Worm (Caenorhabditis elegans) whole organism, midembryonic: Measurements from ENCODE around the gene ttx-3.
A peak's percentile ranks its signal among the peaks of the same experiment; 100 is the strongest.

Experiments
- T22C8.4 ChIP-seq: fragments of 200-800 bp; sonication (Bioruptor generic); IDR thresholded peaks from 2 replicates; pipeline ENCODE4 v1.3.6; 2022; ENCODE audit warnings: missing genetic modification characterization, missing compliant biosample characterization
- cog-1 ChIP-seq: sonication (generic microtip); optimal IDR thresholded peaks from 2 replicates; lab custom pipeline; 2016; ENCODE audit warnings: missing genetic modification characterization, missing compliant biosample characterization
- flt-1 ChIP-seq: fragments of 200-800 bp; sonication (Bioruptor generic); IDR thresholded peaks from 2 replicates; pipeline ENCODE4 v1.3.6; 2022; ENCODE audit warnings: missing genetic modification characterization, missing compliant biosample characterization
- klf-2 ChIP-seq: fragments of 200-800 bp; sonication (Bioruptor generic); conservative IDR thresholded peaks from 2 replicates; pipeline ENCODE4 v1.3.6; 2022; ENCODE audit warnings: missing genetic modification reagents, missing genetic modification characterization, missing compliant biosample characterization
- med-1 ChIP-seq: sonication (generic microtip); optimal IDR thresholded peaks from 2 replicates; lab custom pipeline; 2017; ENCODE audit warnings: missing genetic modification characterization, mild to moderate bottlenecking, missing compliant biosample characterization, antibody characterized with exemption, missing genetic modification reagents; ENCODE audit not compliant: insufficient read depth
- ref-1 ChIP-seq: fragments of 200-800 bp; sonication (Bioruptor generic); conservative IDR thresholded peaks from 2 replicates; pipeline ENCODE4 v1.3.6; 2022; ENCODE audit warnings: missing genetic modification reagents, missing genetic modification characterization, missing compliant biosample characterization
- tab-1 ChIP-seq: fragments of 200-800 bp; sonication (Bioruptor generic); IDR thresholded peaks from 2 replicates; pipeline ENCODE4 v1.3.6; 2022; ENCODE audit warnings: missing genetic modification characterization, missing compliant biosample characterization
- ztf-23 ChIP-seq: fragments of 200-800 bp; sonication (Bioruptor generic); IDR thresholded peaks from 2 replicates; pipeline ENCODE4 v1.3.6; 2022; ENCODE audit warnings: missing genetic modification reagents, missing genetic modification characterization, missing compliant biosample characterization
- ztf-29 ChIP-seq: fragments of 200-800 bp; sonication (Bioruptor generic); IDR thresholded peaks from 2 replicates; pipeline ENCODE4 v1.3.6; 2022; ENCODE audit warnings: missing genetic modification reagents, missing genetic modification characterization, missing compliant biosample characterization

Gene ttx-3

ce11 chrX:11769278-11769677 lies at the start of gene ttx-3:
Gene ttx-3, minus strand, starts transcription at chrX:11769378.
- no peak for TF ChIP-seq flt-1 (GFP tag; lab: Robert Waterston, UW)
- TF ChIP-seq ztf-29 (GFP tag; lab: Robert Waterston, UW): no peak
- TF ChIP-seq T22C8.4 (GFP tag; lab: Robert Waterston, UW): no peak

- no peak for TF ChIP-seq cog-1
- no peak for TF ChIP-seq T22C8.4 (GFP tag; lab: Robert Waterston, UW)
- no peak for TF ChIP-seq flt-1 (GFP tag; lab: Robert Waterston, UW)
- TF ChIP-seq klf-2: no peak
- no peak for TF ChIP-seq ztf-29 (GFP tag; lab: Robert Waterston, UW)
- TF ChIP-seq tab-1 (GFP tag; lab: Robert Waterston, UW): no peak
- TF ChIP-seq med-1: no peak
- TF ChIP-seq ref-1 (GFP tag; lab: Robert Waterston, UW): no peak
These were observed 49.5 kb upstream of the ttx-3 start for ce11 chrX:11818711-11819110.

ce11 chrX:11816825-11817224 lies 47.6 kb upstream of the ttx-3 start:
- TF ChIP-seq cog-1 (no peak), ref-1 (GFP tag; lab: Robert Waterston, UW) (no peak), ztf-23 (GFP tag; lab: Robert Waterston, UW) (no peak), klf-2 (no peak), med-1 (no peak), T22C8.4 (GFP tag; lab: Robert Waterston, UW) (no peak), flt-1 (GFP tag; lab: Robert Waterston, UW) (no peak), tab-1 (GFP tag; lab: Robert Waterston, UW) (no peak), ztf-29 (GFP tag; lab: Robert Waterston, UW) (no peak)

- TF ChIP-seq T22C8.4 (GFP tag; lab: Robert Waterston, UW): no peak
- no peak for TF ChIP-seq med-1
- no peak for TF ChIP-seq cog-1
- TF ChIP-seq ref-1 (GFP tag; lab: Robert Waterston, UW): no peak
- no peak for TF ChIP-seq tab-1 (GFP tag; lab: Robert Waterston, UW)
- no peak for TF ChIP-seq ztf-23 (GFP tag; lab: Robert Waterston, UW)
- no peak for TF ChIP-seq klf-2
- no peak for TF ChIP-seq flt-1 (GFP tag; lab: Robert Waterston, UW)
- no peak for TF ChIP-seq ztf-29 (GFP tag; lab: Robert Waterston, UW)
These were observed 45.5 kb upstream of the ttx-3 start, which contains the start of gene C34E11.2 for ce11 chrX:11814667-11815066. Gene C34E11.2, minus strand, starts transcription at chrX:11814750.

ce11 chrX:11806175-11806853 lies 37.1 kb upstream of the ttx-3 start:
- TF ChIP-seq cog-1 (no peak), ref-1 (GFP tag; lab: Robert Waterston, UW) (no peak), ztf-29 (GFP tag; lab: Robert Waterston, UW) (no peak), tab-1 (GFP tag; lab: Robert Waterston, UW) (no peak), klf-2 (no peak), flt-1 (GFP tag; lab: Robert Waterston, UW) (no peak), med-1 (no peak), T22C8.4 (GFP tag; lab: Robert Waterston, UW) (no peak), ztf-23 (GFP tag; lab: Robert Waterston, UW) (no peak)

- no peak for TF ChIP-seq ref-1 (GFP tag; lab: Robert Waterston, UW)
- TF ChIP-seq cog-1: no peak
- no peak for TF ChIP-seq med-1
- no peak for TF ChIP-seq ztf-29 (GFP tag; lab: Robert Waterston, UW)
- TF ChIP-seq T22C8.4 (GFP tag; lab: Robert Waterston, UW): no peak
- TF ChIP-seq klf-2: no peak
These were observed 34.9 kb upstream of the ttx-3 start, which contains the start of gene C34E11.4 for ce11 chrX:11804057-11804456. Gene C34E11.4, plus strand, starts transcription at chrX:11804210.

- peak; percentile 77; the same call in 1 of the 2 replicates for TF ChIP-seq T22C8.4 (GFP tag; lab: Robert Waterston, UW)
- TF ChIP-seq ref-1 (GFP tag; lab: Robert Waterston, UW): no peak
- TF ChIP-seq klf-2: no peak
- TF ChIP-seq tab-1 (GFP tag; lab: Robert Waterston, UW): no peak
- TF ChIP-seq cog-1: peak; percentile 42
- no peak for TF ChIP-seq med-1
- TF ChIP-seq ztf-23 (GFP tag; lab: Robert Waterston, UW): no peak
- peak; percentile 66; the same call in 1 of the 2 replicates for TF ChIP-seq flt-1 (GFP tag; lab: Robert Waterston, UW)
- no peak for TF ChIP-seq ztf-29 (GFP tag; lab: Robert Waterston, UW)
These were observed 28.9 kb upstream of the ttx-3 start, which contains the start of gene rsd-3 for ce11 chrX:11798057-11798555. Gene rsd-3, plus strand, starts transcription at chrX:11798505.

- TF ChIP-seq flt-1 (GFP tag; lab: Robert Waterston, UW): no peak
- TF ChIP-seq klf-2: no peak
- no peak for TF ChIP-seq ztf-23 (GFP tag; lab: Robert Waterston, UW)
- TF ChIP-seq ref-1 (GFP tag; lab: Robert Waterston, UW): no peak
- TF ChIP-seq tab-1 (GFP tag; lab: Robert Waterston, UW): no peak
- no peak for TF ChIP-seq med-1
- no peak for TF ChIP-seq T22C8.4 (GFP tag; lab: Robert Waterston, UW)
- TF ChIP-seq cog-1: no peak
- TF ChIP-seq ztf-29 (GFP tag; lab: Robert Waterston, UW): no peak
These were observed 23.6 kb upstream of the ttx-3 start for ce11 chrX:11792730-11793129.

- TF ChIP-seq cog-1 (no peak), med-1 (no peak), ref-1 (GFP tag; lab: Robert Waterston, UW) (no peak), klf-2 (no peak), ztf-23 (GFP tag; lab: Robert Waterston, UW) (no peak), T22C8.4 (GFP tag; lab: Robert Waterston, UW) (no peak), tab-1 (GFP tag; lab: Robert Waterston, UW) (no peak), flt-1 (GFP tag; lab: Robert Waterston, UW) (no peak), ztf-29 (GFP tag; lab: Robert Waterston, UW) (no peak)
These were observed 22.4 kb upstream of the ttx-3 start for ce11 chrX:11791364-11792221.
